Fruit fly (Drosophila melanogaster) whole organism, embryonic: ENCODE measurements around the gene sick.

Source experiments
- CG11696 ChIP-seq: fragments of 200-800 bp; sonication (Bioruptor generic); IDR thresholded peaks from 2 replicates; pipeline ENCODE4 v1.3.6; 2022; ENCODE audit warnings: missing biosample characterization, missing genetic modification characterization
- CG16815 ChIP-seq: fragments of 200-800 bp; sonication (Bioruptor generic); optimal IDR thresholded peaks from 3 replicates; lab custom pipeline; 2017; ENCODE audit warnings: missing biosample characterization, mild to moderate bottlenecking, missing genetic modification characterization
- NC2β ChIP-seq: fragments of 200-800 bp; sonication (Bioruptor generic); optimal IDR thresholded peaks from 2 replicates; lab custom pipeline; 2016; ENCODE audit warnings: missing biosample characterization, missing genetic modification characterization

- no peak for TF ChIP-seq NC2β (GFP tag; lab: Kevin White, UChicago)
- no peak for TF ChIP-seq CG16815
- TF ChIP-seq CG11696 (GFP tag; lab: Robert Waterston, UW) = no peak
These were observed 100.9 kb downstream of the sick start for dm6 chr2L:19897027-19897426.
